Worm (Caenorhabditis elegans): Measurements from ENCODE around the gene C37C3.18.

C37C3.18 gene

DNA sequence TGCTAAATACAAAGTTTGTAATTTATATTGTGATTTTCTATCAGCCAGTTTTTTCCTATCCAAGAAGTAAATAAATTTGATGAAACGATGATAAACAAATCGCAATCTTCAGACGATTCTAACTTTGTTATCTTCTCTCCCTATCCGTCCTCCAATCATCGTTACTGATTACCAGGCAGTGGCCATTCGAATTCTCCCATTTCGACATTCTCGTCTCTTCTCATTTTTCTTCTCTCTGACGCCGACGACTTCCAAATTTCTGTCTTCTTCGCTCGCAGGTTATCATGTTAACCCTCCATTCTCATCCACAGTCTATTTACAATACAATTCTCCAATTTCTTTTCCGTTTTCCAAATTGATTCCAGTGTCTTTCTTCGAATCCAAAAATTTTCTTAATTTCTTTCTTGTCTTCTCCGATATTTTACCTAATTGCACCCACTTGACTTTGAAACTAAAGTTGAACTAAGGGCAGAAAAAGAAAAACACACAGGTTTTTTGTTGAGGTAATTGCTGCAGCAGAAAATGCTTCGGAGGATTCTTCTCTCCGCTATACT lies 23.7 kb downstream of the C37C3.18 start, which contains the start of gene F40A3.2:
F40A3.2 (plus strand) TSS at position 504 of the 554 bp plus-strand sequence.
- TF ChIP-seq sptf-1 (tag; optimal IDR thresholded peaks at IDR 0.05), result no peak
- no peak for TF ChIP-seq snpc-4 (tag; optimal IDR thresholded peaks at IDR 0.05)
- no peak for TF ChIP-seq ztf-11 (tag; optimal IDR thresholded peaks at IDR 0.05)
- no peak for TF ChIP-seq ceh-83 (GFP tag; optimal IDR thresholded peaks at IDR 0.05)
- TF ChIP-seq flh-1 (GFP tag; optimal IDR thresholded peaks at IDR 0.05), result no peak
- TF ChIP-seq unc-62 (GFP tag; optimal IDR thresholded peaks at IDR 0.05), result no peak
- TF ChIP-seq pha-4 (tag; optimal IDR thresholded peaks at IDR 0.05), result no peak
- TF ChIP-seq nhr-237 (tag; optimal IDR thresholded peaks at IDR 0.05), result no peak
- no peak for TF ChIP-seq ham-2 (GFP tag; optimal IDR thresholded peaks at IDR 0.05)
- TF ChIP-seq lsy-2 (tag; optimal IDR thresholded peaks at IDR 0.05), result no peak
- no peak for TF ChIP-seq nhr-2 (tag; optimal IDR thresholded peaks at IDR 0.05)
- no peak for TF ChIP-seq nhr-12 (tag; optimal IDR thresholded peaks at IDR 0.05)
- TF ChIP-seq ceh-39 (tag; optimal IDR thresholded peaks at IDR 0.05), result no peak
- TF ChIP-seq sem-2 (GFP tag; optimal IDR thresholded peaks at IDR 0.05), result no peak

DNA sequence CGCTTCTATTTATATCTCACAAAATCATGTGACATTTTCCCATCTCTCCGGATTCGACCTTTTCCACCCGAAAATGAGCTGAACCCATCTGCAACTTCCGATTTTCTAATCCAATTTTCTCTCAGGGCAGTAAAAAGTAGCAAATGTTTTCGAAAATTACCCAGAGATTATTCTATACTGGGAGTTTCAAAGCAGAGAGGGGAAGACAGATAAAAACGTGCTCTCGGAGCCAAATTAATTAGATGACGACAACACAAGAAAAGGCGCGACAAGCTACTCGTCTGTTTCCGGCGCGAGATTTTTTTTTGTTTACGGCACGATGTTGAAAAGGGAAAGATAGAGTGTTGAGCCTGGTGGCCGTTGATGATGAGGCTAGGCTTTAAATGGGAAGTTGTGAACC lies 29.6 kb downstream of the C37C3.18 start:
- TF ChIP-seq ces-1 (GFP tag; optimal IDR thresholded peaks at IDR 0.05), result peak; percentile 27
- no peak for TF ChIP-seq elt-3 (tag; optimal IDR thresholded peaks at IDR 0.05)
- TF ChIP-seq lin-13 (tag; optimal IDR thresholded peaks at IDR 0.05), result no peak
- TF ChIP-seq nhr-237 (tag; optimal IDR thresholded peaks at IDR 0.05), result no peak
- no peak for TF ChIP-seq nhr-76 (tag; optimal IDR thresholded peaks at IDR 0.05)

DNA sequence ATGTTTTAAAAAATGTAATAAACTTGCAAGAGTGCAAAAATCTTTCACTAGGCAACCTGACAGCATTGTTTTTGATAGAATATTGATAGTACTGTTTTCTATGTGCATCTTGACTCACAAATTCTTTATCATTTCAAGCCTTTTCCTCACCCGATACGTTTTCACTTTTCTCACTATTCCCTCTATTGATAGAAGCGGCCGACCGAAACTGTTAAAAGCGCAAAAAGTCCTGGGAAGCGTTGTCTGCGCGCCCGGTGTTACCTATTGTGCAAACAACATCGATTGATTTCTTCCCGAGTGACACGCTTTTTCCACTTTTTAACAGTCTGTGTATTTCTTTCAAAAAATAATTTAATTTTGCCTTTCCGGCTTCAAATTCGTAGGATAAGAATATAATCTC lies 33.2 kb downstream of the C37C3.18 start:
- TF ChIP-seq mab-5 (tag; optimal IDR thresholded peaks at IDR 0.05), result no peak
- no peak for TF ChIP-seq cnd-1 (tag; optimal IDR thresholded peaks at IDR 0.05)
- no peak for TF ChIP-seq unc-39 (tag; optimal IDR thresholded peaks at IDR 0.05)
- no peak for TF ChIP-seq lin-32 (GFP tag; optimal IDR thresholded peaks at IDR 0.05)
- TF ChIP-seq ztf-11 (tag; optimal IDR thresholded peaks at IDR 0.05), result no peak
- TF ChIP-seq hlh-1 (tag; optimal IDR thresholded peaks at IDR 0.05), result no peak
- TF ChIP-seq ces-1 (GFP tag; optimal IDR thresholded peaks at IDR 0.05), result no peak
- TF ChIP-seq nhr-237 (tag; optimal IDR thresholded peaks at IDR 0.05), result no peak
- no peak for TF ChIP-seq zip-8 (tag; optimal IDR thresholded peaks at IDR 0.05)
- no peak for TF ChIP-seq ham-2 (GFP tag; optimal IDR thresholded peaks at IDR 0.05)
- TF ChIP-seq nhr-12 (tag; optimal IDR thresholded peaks at IDR 0.05), result no peak
- TF ChIP-seq bed-3 (GFP tag; optimal IDR thresholded peaks at IDR 0.05), result no peak
- no peak for TF ChIP-seq nhr-28 (tag; optimal IDR thresholded peaks at IDR 0.05)
- TF ChIP-seq mls-2 (tag; optimal IDR thresholded peaks at IDR 0.05), result no peak
- no peak for TF ChIP-seq lsy-2 (tag; optimal IDR thresholded peaks at IDR 0.05)
- TF ChIP-seq drap-1 (GFP tag; optimal IDR thresholded peaks at IDR 0.05), result no peak
- no peak for TF ChIP-seq sptf-1 (tag; optimal IDR thresholded peaks at IDR 0.05)
- no peak for TF ChIP-seq ceh-43 (GFP tag; optimal IDR thresholded peaks at IDR 0.05)

DNA sequence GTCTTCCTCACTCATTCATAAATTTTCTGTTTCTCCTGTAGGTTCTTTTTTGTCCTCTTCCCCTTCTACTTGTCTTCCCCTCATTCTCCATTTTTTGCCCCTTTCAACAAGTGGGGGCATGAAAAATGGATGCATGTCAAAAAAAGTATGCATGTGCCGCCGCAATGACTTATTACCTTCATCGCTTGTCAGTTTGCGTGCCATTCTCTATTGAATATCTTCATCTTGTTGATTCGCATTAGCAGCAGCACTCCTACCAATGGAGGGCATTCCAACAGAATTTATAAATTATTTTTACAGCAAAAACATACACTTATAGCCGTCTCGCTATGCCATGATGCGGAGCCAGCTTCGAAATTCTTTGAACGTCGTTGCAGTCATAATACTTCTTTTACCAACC lies 36.4 kb downstream of the C37C3.18 start, which contains the start of gene F40A3.1:
F40A3.1 (plus strand) TSS at position 301 of the 400 bp plus-strand sequence.
- TF ChIP-seq tbx-8 (GFP tag; optimal IDR thresholded peaks at IDR 0.05) (no peak), pha-4 (tag; optimal IDR thresholded peaks at IDR 0.05) (no peak), ceh-39 (tag; optimal IDR thresholded peaks at IDR 0.05) (no peak)

DNA sequence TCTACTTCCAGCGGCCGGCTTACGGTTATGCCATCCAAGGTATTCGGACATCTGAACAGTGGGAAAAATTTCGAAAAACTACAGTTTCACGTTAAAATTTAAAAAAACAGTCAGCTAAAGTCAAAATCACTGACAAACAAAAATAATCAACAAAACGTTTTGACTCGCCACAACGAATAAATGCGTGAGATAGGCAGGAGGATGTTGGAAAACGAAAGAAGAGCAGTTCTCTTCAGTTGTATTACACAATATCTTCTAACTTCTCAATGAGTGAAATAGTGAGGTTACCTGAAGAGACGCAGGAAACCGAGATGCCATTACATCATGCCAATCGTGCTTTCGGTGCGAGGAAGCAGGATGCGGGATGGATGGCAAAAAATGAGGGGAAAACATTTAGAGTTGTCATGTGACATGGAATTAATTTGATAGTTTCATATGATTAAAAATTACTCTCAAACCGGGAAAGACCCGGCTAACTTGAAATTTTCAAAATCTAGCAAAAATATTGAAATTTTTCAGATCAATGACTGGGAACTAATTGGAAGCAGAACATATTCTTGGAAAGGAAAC lies 39.1 kb downstream of the C37C3.18 start, which contains the start of gene F40A3.6:
F40A3.6 (minus strand) TSS at position 51 of the 570 bp plus-strand sequence.
- TF ChIP-seq unc-120 (tag; optimal IDR thresholded peaks at IDR 0.05; ENCODE audit: poor library complexity, severe bottlenecking) (peak; percentile 18), bed-3 (GFP tag; optimal IDR thresholded peaks at IDR 0.05) (no peak)

DNA sequence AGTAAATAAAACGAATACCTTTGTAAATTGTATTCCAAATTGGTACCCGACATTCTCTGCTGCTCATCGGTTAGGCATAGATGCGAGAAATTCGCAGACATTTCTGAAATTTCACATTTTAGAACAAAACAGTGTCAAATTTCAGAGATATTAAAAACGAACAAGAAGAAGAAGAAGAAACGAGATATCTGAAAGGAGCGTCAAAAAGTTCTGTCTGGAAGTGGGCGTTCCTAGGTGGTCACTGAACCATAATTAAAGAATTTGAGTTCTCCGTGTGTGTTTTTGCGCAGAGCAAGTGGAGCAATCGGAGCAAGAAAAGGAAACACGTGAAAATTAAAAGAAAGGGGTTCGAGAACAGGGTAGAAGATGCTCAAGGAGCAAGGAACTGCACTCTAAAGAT lies 45.0 kb downstream of the C37C3.18 start, which contains the start of gene F40A3.7:
F40A3.7 (minus strand) TSS at position 101 of the 400 bp plus-strand sequence.
- TF ChIP-seq blmp-1 (tag; optimal IDR thresholded peaks at IDR 0.05), result no peak
- TF ChIP-seq snpc-4 (tag; optimal IDR thresholded peaks at IDR 0.05), result no peak
- no peak for TF ChIP-seq M03D4.4 (tag; optimal IDR thresholded peaks at IDR 0.05)
- TF ChIP-seq ztf-11 (tag; optimal IDR thresholded peaks at IDR 0.05), result no peak
- TF ChIP-seq hlh-1 (tag; optimal IDR thresholded peaks at IDR 0.05), result no peak
- TF ChIP-seq cnd-1 (tag; optimal IDR thresholded peaks at IDR 0.05), result no peak
- no peak for TF ChIP-seq flh-1 (GFP tag; optimal IDR thresholded peaks at IDR 0.05)
- TF ChIP-seq zip-8 (tag; optimal IDR thresholded peaks at IDR 0.05), result no peak
- no peak for TF ChIP-seq sem-2 (GFP tag; optimal IDR thresholded peaks at IDR 0.05)
- TF ChIP-seq unc-120 (tag; optimal IDR thresholded peaks at IDR 0.05; ENCODE audit: poor library complexity, severe bottlenecking), result no peak
- no peak for TF ChIP-seq elt-3 (tag; optimal IDR thresholded peaks at IDR 0.05)
- TF ChIP-seq ceh-83 (GFP tag; optimal IDR thresholded peaks at IDR 0.05), result no peak

Measured in whole organism, mixed stage, embryonic.